Worm (Caenorhabditis elegans): ENCODE results near the gene B0507.9.

B0507.9 gene

ce11 chrV:8718399-8718798 is 47.4 kb downstream of the B0507.9 start:
- no peak for TF ChIP-seq madf-6 (GFP tag; IDR thresholded peaks at IDR 0.05)
- TF ChIP-seq lag-1 (GFP tag; IDR thresholded peaks at IDR 0.05) = no peak
- TF ChIP-seq ztf-22 (GFP tag; optimal IDR thresholded peaks at IDR 0.05) = no peak
- TF ChIP-seq egl-44 (GFP tag; IDR thresholded peaks at IDR 0.05) = no peak
- no peak for TF ChIP-seq ceh-40 (GFP tag; IDR thresholded peaks at IDR 0.05)
- no peak for TF ChIP-seq Y53G8AR.9 (GFP tag; conservative IDR thresholded peaks at IDR 0.05)
- TF ChIP-seq pbrm-1 (GFP tag; IDR thresholded peaks at IDR 0.05) = no peak
- TF ChIP-seq hlh-26 (GFP tag; conservative IDR thresholded peaks at IDR 0.05) = no peak
- TF ChIP-seq ZK185.1 (tag; optimal IDR thresholded peaks at IDR 0.05; ENCODE audit: poor library complexity, severe bottlenecking) = no peak
- no peak for TF ChIP-seq pha-4 (tag; optimal IDR thresholded peaks at IDR 0.05)
- no peak for TF ChIP-seq F22D6.2 (tag; optimal IDR thresholded peaks at IDR 0.05)
- no peak for TF ChIP-seq Y79H2A.3 (GFP tag; conservative IDR thresholded peaks at IDR 0.05)
- no peak for TF ChIP-seq tlf-1 (GFP tag; optimal IDR thresholded peaks at IDR 0.05)
- no peak for TF ChIP-seq Y95B8A.8 (GFP tag; IDR thresholded peaks at IDR 0.05)
- no peak for TF ChIP-seq ama-1 (optimal IDR thresholded peaks at IDR 0.05)
- TF ChIP-seq ama-1 (GFP tag; optimal IDR thresholded peaks at IDR 0.05) = no peak
- TF ChIP-seq B0336.3 (GFP tag; IDR thresholded peaks at IDR 0.05) = no peak
- TF ChIP-seq lir-1 (GFP tag; conservative IDR thresholded peaks at IDR 0.05) = no peak
- TF ChIP-seq Y56A3A.18 (GFP tag; IDR thresholded peaks at IDR 0.05) = no peak
- no peak for TF ChIP-seq gei-17 (GFP tag; optimal IDR thresholded peaks at IDR 0.05)
- no peak for TF ChIP-seq madf-3 (GFP tag; IDR thresholded peaks at IDR 0.05)

ce11 chrV:8716175-8716574 is 49.7 kb downstream of the B0507.9 start, which contains the start of gene glr-5:
glr-5 (plus strand) TSS chrV:8716495.
- no peak for TF ChIP-seq unc-130 (GFP tag; optimal IDR thresholded peaks at IDR 0.05)
- no peak for TF ChIP-seq lsl-1 (GFP tag; optimal IDR thresholded peaks at IDR 0.05)
- no peak for TF ChIP-seq egrh-3 (GFP tag; IDR thresholded peaks at IDR 0.05)
- TF ChIP-seq ztf-26 (tag; optimal IDR thresholded peaks at IDR 0.05) = no peak
- TF ChIP-seq rec-8 (tag; optimal IDR thresholded peaks at IDR 0.05) = no peak
- no peak for TF ChIP-seq F57C9.4 (tag; optimal IDR thresholded peaks at IDR 0.05)
- no peak for TF ChIP-seq bed-2 (GFP tag; IDR thresholded peaks at IDR 0.05)
- TF ChIP-seq attf-6 (GFP tag; IDR thresholded peaks at IDR 0.05) = no peak
- no peak for TF ChIP-seq rpc-1 (optimal IDR thresholded peaks at IDR 0.05)
- TF ChIP-seq rpc-1 (tag; optimal IDR thresholded peaks at IDR 0.05) = no peak
- no peak for TF ChIP-seq lin-54 (GFP tag; optimal IDR thresholded peaks at IDR 0.05)
- no peak for TF ChIP-seq unc-62 (GFP tag; optimal IDR thresholded peaks at IDR 0.05)
- no peak for TF ChIP-seq snpc-1.1 (tag; optimal IDR thresholded peaks at IDR 0.05; ENCODE audit: insufficient read depth)
- no peak for TF ChIP-seq xnd-1 (tag; optimal IDR thresholded peaks at IDR 0.05)
- TF ChIP-seq nfya-1 (tag; optimal IDR thresholded peaks at IDR 0.05; ENCODE audit: borderline replicate concordance, insufficient read depth) = no peak
- TF ChIP-seq F22D6.2 (tag; optimal IDR thresholded peaks at IDR 0.05) = no peak
- no peak for TF ChIP-seq athp-1 (tag; optimal IDR thresholded peaks at IDR 0.05)
- TF ChIP-seq bed-1 (GFP tag; IDR thresholded peaks at IDR 0.05) = no peak
- no peak for TF ChIP-seq ceh-100 (GFP tag; IDR thresholded peaks at IDR 0.05)
